Worm (Caenorhabditis elegans): ENCODE measurements around the gene C03G5.14.

DNA sequence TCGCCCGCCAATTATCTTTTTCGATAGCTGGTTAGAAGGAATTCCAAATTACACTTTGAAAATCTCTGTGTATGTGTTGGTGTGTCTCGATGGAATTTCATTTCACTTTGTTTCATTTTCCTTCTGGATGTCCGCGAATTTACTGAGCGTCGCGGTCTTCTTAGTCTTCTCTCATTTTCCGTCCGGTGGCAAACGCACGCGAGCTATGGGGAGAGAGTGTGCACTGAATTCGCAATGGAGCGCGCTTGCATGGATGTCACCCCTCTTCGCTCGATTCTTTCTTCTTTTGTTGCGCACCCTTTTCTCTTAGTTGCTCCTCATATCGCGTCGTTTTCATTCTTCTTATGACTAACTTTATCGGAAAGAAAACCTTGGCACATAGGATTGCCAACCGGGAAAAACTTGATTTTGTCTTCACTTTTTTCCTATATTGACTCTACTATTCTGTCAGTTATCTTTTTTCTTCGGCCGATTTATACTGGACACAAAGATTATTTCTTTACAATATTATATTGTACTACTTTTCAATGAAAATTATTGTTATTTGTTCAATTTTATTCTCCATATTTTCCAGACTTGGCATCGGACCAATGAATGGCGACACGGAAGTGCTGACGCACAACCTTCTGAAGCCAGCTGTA, 30.1 kb downstream of the C03G5.14 start, which contains the start of gene dhhc-14:
- TF ChIP-seq fkh-10 (GFP tag; optimal IDR thresholded peaks at IDR 0.05), result no peak
- no peak for TF ChIP-seq pqm-1 (tag; optimal IDR thresholded peaks at IDR 0.05)
- TF ChIP-seq zag-1 (tag; optimal IDR thresholded peaks at IDR 0.05), result no peak
- TF ChIP-seq ceh-16 (tag; optimal IDR thresholded peaks at IDR 0.05), result no peak
- no peak for TF ChIP-seq ztf-4 (tag; optimal IDR thresholded peaks at IDR 0.05)
- TF ChIP-seq nhr-12 (tag; optimal IDR thresholded peaks at IDR 0.05), result no peak
- no peak for TF ChIP-seq nhr-76 (tag; optimal IDR thresholded peaks at IDR 0.05)
- TF ChIP-seq daf-12 (tag; optimal IDR thresholded peaks at IDR 0.05), result no peak
- TF ChIP-seq R02D3.7 (tag; optimal IDR thresholded peaks at IDR 0.05), result no peak
- TF ChIP-seq ceh-9 (tag; optimal IDR thresholded peaks at IDR 0.05), result no peak
- no peak for TF ChIP-seq elt-1 (tag; optimal IDR thresholded peaks at IDR 0.05)
- TF ChIP-seq elt-3 (tag; optimal IDR thresholded peaks at IDR 0.05), result no peak
- no peak for TF ChIP-seq ztf-11 (tag; optimal IDR thresholded peaks at IDR 0.05)
- TF ChIP-seq nhr-77 (tag; optimal IDR thresholded peaks at IDR 0.05), result no peak

Measured in whole organism, L3 larva.